Fruit fly (Drosophila melanogaster) whole organism, adult: ENCODE measurements around the gene rho-5.
A peak's percentile ranks its signal among the peaks of the same experiment; 100 is the strongest.

ENCODE experiments used
- CG11617 ChIP-seq: fragments of 200-800 bp; sonication (Bioruptor generic); optimal IDR thresholded peaks from 2 replicates; lab custom pipeline; 2017; ENCODE audit warnings: mild to moderate bottlenecking, missing biosample characterization, missing genetic modification reagents, missing genetic modification characterization
- CG12768 ChIP-seq: fragments of 200-800 bp; sonication (Bioruptor generic); optimal IDR thresholded peaks from 2 replicates; lab custom pipeline; 2017; ENCODE audit warnings: missing biosample characterization, missing genetic modification characterization, mild to moderate bottlenecking, moderate library complexity, missing genetic modification reagents
- CG14711 ChIP-seq: fragments of 200-800 bp; sonication (Bioruptor generic); optimal IDR thresholded peaks from 2 replicates; lab custom pipeline; 2018; ENCODE audit warnings: missing biosample characterization, mild to moderate bottlenecking, missing genetic modification characterization, moderate library complexity
- CG1620 ChIP-seq: fragments of 200-800 bp; sonication (Bioruptor generic); optimal IDR thresholded peaks from 2 replicates; lab custom pipeline; 2016; ENCODE audit warnings: missing biosample characterization, missing genetic modification characterization
- CG33017 ChIP-seq: fragments of 200-800 bp; sonication (Bioruptor generic); optimal IDR thresholded peaks from 2 replicates; lab custom pipeline; 2018; ENCODE audit warnings: missing biosample characterization, mild to moderate bottlenecking, missing genetic modification characterization, moderate library complexity
- CG5204 ChIP-seq: fragments of 200-800 bp; sonication (Bioruptor generic); optimal IDR thresholded peaks from 2 replicates; lab custom pipeline; 2016; ENCODE audit warnings: missing biosample characterization, missing genetic modification characterization
- CG7045 ChIP-seq: fragments of 200-800 bp; sonication (Bioruptor generic); optimal IDR thresholded peaks from 2 replicates; lab custom pipeline; 2017; ENCODE audit warnings: missing biosample characterization, mild to moderate bottlenecking, missing genetic modification characterization
- CG7101 ChIP-seq: fragments of 200-800 bp; sonication (Bioruptor generic); optimal IDR thresholded peaks from 2 replicates; lab custom pipeline; 2018; ENCODE audit warnings: missing biosample characterization, mild to moderate bottlenecking, missing genetic modification characterization, moderate library complexity
- Clk ChIP-seq: fragments of 200-800 bp; sonication (Bioruptor generic); optimal IDR thresholded peaks from 2 replicates; lab custom pipeline; 2017; ENCODE audit warnings: missing biosample characterization, missing genetic modification characterization
- Crg-1 ChIP-seq: fragments of 200-800 bp; sonication (Bioruptor generic); optimal IDR thresholded peaks from 2 replicates; lab custom pipeline; 2016; ENCODE audit warnings: missing biosample characterization, missing genetic modification characterization
- Hr96 ChIP-seq: fragments of 200-800 bp; sonication (Bioruptor generic); optimal IDR thresholded peaks from 2 replicates; lab custom pipeline; 2016; ENCODE audit warnings: missing biosample characterization, missing genetic modification characterization
- Mnt ChIP-seq: fragments of 200-800 bp; sonication (Bioruptor generic); optimal IDR thresholded peaks from 2 replicates; lab custom pipeline; 2016; ENCODE audit warnings: missing biosample characterization, mild to moderate bottlenecking, missing genetic modification characterization
- bab1 ChIP-seq: fragments of 200-800 bp; sonication (Bioruptor generic); optimal IDR thresholded peaks from 3 replicates; lab custom pipeline; 2019; ENCODE audit warnings: missing biosample characterization, mild to moderate bottlenecking, missing genetic modification characterization, moderate library complexity
- cic ChIP-seq: fragments of 200-800 bp; sonication (Bioruptor generic); optimal IDR thresholded peaks from 2 replicates; lab custom pipeline; 2017; ENCODE audit warnings: missing biosample characterization, mild to moderate bottlenecking, missing genetic modification characterization, moderate library complexity
- cnc ChIP-seq, 2 experiments: fragments of >200 bp; optimal IDR thresholded peaks; 2 replicates each; lab custom pipeline; 2017
- kay ChIP-seq: fragments of 200-800 bp; sonication (Bioruptor generic); peaks from one replicate; lab custom pipeline; 2016; ENCODE audit warnings: missing biosample characterization, missing genetic modification characterization, borderline replicate concordance
- ovo ChIP-seq: fragments of 200-800 bp; sonication (Bioruptor generic); optimal IDR thresholded peaks from 2 replicates; lab custom pipeline; 2016; ENCODE audit warnings: missing biosample characterization, missing genetic modification characterization
- pad ChIP-seq: fragments of 200-800 bp; sonication (Bioruptor generic); optimal IDR thresholded peaks from 3 replicates; lab custom pipeline; 2017; ENCODE audit warnings: missing biosample characterization, missing genetic modification characterization, mild to moderate bottlenecking, moderate library complexity, missing genetic modification reagents
- tj ChIP-seq: fragments of 200-800 bp; sonication (Bioruptor generic); optimal IDR thresholded peaks from 3 replicates; lab custom pipeline; 2017; ENCODE audit warnings: missing biosample characterization, mild to moderate bottlenecking, missing genetic modification characterization, moderate library complexity
- toe ChIP-seq: fragments of 200-800 bp; sonication (Bioruptor generic); optimal IDR thresholded peaks from 2 replicates; lab custom pipeline; 2016; ENCODE audit warnings: missing biosample characterization, missing genetic modification characterization

rho-5 gene

DNA sequence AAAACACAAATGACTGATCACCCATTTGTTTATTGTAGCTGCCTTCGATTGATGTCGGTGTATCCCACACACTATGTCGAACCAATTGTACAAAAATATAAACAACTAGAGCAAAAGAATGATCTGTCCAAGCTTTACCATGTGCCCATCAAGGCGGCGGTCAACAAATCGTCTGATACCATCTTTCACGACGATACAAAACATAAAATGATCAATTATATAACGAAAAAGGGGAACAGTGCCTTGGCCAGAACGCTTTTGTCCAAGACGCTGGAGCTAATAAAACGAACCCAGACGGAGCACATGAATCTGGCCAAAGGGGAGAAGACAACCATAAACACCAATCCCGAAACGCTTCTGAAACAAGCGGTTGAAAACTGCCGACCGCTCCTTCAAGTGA lies 13.1 kb upstream of the rho-5 start:
- TF ChIP-seq CG1620 (no peak), CG11617 (GFP tag; lab: Kevin White, UChicago) (no peak), Crg-1 (GFP tag; lab: Kevin White, UChicago) (no peak), ovo (no peak), CG12768 (GFP tag; lab: Kevin White, UChicago) (no peak), CG7045 (GFP tag; lab: Kevin White, UChicago) (no peak), toe (GFP tag; lab: Kevin White, UChicago) (no peak), kay (GFP tag; lab: Kevin White, UChicago) (no peak), Hr96 (GFP tag; lab: Kevin White, UChicago) (no peak), CG14711 (no peak), tj (GFP tag; lab: Kevin White, UChicago) (no peak), Clk (no peak), Mnt (GFP tag; lab: Kevin White, UChicago) (no peak), CG7101 (no peak), CG33017 (tag; lab: Kevin White, UChicago) (no peak), cic (GFP tag; lab: Kevin White, UChicago) (no peak), pad (GFP tag; lab: Kevin White, UChicago) (no peak)

DNA sequence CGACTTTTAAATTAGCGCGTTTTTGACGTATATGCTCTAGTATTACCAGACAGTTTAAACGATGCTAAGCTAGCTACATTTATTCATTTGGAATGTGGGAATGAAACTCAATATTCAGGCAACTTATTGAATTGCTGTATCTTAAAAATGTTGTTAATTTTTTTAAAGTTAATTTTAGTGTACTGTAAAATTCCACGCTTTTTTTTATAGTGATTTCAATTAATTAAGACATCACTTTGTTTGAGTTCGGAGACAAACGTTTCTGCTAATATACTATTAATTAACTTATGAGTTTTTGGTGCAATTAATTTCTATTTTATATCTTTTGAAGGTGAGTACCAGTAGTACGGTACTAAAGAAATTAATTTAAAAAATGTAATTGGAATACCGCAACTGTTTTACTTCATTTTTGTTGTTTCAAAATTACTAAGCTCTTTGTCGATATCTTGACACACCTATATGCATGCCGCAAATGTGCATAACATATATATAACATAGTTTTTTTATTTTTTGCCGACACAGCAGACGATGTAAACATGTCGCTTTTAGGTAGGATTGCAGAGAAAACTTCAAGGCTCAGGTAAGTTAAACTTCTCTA lies 12.6 kb upstream of the rho-5 start, which contains the start of the genes Cdk1 and mRpS7:
TSS of gene Cdk1 (minus strand) at position 55 of the 598 bp plus-strand sequence.
TSS of gene mRpS7 (plus strand) at position 455 of the 598 bp plus-strand sequence.
- no peak for TF ChIP-seq toe (GFP tag; lab: Kevin White, UChicago)
- peak; percentile 74 for TF ChIP-seq CG7045 (GFP tag; lab: Kevin White, UChicago)
- TF ChIP-seq Mnt (GFP tag; lab: Kevin White, UChicago) = peak; percentile 34
- peak; percentile 37 for TF ChIP-seq pad (GFP tag; lab: Kevin White, UChicago)
- peak; percentile 36 for TF ChIP-seq Clk
- no peak for TF ChIP-seq Hr96 (GFP tag; lab: Kevin White, UChicago)
- TF ChIP-seq cnc (optimal IDR thresholded peaks at IDR 0.05; lab: Kevin White, UChicago) = no peak
- peak; percentile 21 for TF ChIP-seq Crg-1 (GFP tag; lab: Kevin White, UChicago)
- peak; percentile 74 for TF ChIP-seq CG11617 (GFP tag; lab: Kevin White, UChicago)
- TF ChIP-seq CG5204 (GFP tag; lab: Kevin White, UChicago) = no peak
- TF ChIP-seq CG12768 (GFP tag; lab: Kevin White, UChicago) = peak; percentile 62
- no peak for TF ChIP-seq ovo
- peak; percentile 40 for TF ChIP-seq tj (GFP tag; lab: Kevin White, UChicago)
- peak; percentile 64 for TF ChIP-seq CG7101
- peak; percentile 59 for TF ChIP-seq CG14711
- peak; percentile 52 for TF ChIP-seq CG33017 (tag; lab: Kevin White, UChicago)
- TF ChIP-seq cic (GFP tag; lab: Kevin White, UChicago) = no peak
- TF ChIP-seq kay (GFP tag; lab: Kevin White, UChicago) = peak; percentile 82
- TF ChIP-seq bab1 (GFP tag; lab: Kevin White, UChicago) = peak; percentile 9
- TF ChIP-seq CG1620 = peak; percentile 40

DNA sequence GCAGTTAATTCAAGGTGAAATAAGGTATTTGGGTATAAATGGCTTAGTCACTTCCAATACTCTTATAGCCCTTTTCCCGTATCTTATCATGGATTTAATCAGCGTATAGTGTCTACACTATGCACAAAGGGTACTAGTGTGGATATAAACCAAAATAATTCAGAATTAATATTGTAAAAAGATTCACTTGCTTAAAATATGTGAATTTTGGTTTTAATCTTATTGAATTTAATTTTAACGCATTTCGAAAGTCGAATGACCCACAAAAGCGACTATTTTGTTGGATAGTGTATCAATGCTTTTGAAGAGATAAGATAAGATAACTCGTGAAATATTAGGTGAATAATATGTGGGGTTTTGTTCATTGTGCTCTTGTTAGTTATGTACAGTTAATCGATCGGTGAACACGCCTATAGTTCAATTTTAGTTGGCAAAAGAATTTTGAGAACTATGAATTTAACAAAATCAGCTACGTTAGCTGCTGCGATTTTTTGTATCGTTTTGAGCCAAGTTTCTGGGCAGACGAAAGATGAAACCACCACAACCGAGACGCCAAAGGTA lies 8.3 kb upstream of the rho-5 start, which contains the start of gene CG5096:
TSS of gene CG5096 (plus strand) at position 374 of the 561 bp plus-strand sequence.
- TF ChIP-seq Hr96 (GFP tag; lab: Kevin White, UChicago) (no peak), CG11617 (GFP tag; lab: Kevin White, UChicago) (peak; percentile 92), Mnt (GFP tag; lab: Kevin White, UChicago) (peak; percentile 56), cic (GFP tag; lab: Kevin White, UChicago) (peak; percentile 86), CG1620 (no peak), tj (GFP tag; lab: Kevin White, UChicago) (peak; percentile 46), pad (GFP tag; lab: Kevin White, UChicago) (peak; percentile 71), CG33017 (tag; lab: Kevin White, UChicago) (peak; percentile 96), CG7101 (peak; percentile 96), ovo (no peak), Crg-1 (GFP tag; lab: Kevin White, UChicago) (peak; percentile 55), CG14711 (peak; percentile 90), kay (GFP tag; lab: Kevin White, UChicago) (peak; percentile 97), CG7045 (GFP tag; lab: Kevin White, UChicago) (peak; percentile 82), toe (GFP tag; lab: Kevin White, UChicago) (no peak), CG5204 (GFP tag; lab: Kevin White, UChicago) (no peak), CG12768 (GFP tag; lab: Kevin White, UChicago) (peak; percentile 92), Clk (peak; percentile 63), bab1 (GFP tag; lab: Kevin White, UChicago) (no peak), cnc (optimal IDR thresholded peaks at IDR 0.05; lab: Kevin White, UChicago) (peak in 1 of 2 experiments; percentile 27)

DNA sequence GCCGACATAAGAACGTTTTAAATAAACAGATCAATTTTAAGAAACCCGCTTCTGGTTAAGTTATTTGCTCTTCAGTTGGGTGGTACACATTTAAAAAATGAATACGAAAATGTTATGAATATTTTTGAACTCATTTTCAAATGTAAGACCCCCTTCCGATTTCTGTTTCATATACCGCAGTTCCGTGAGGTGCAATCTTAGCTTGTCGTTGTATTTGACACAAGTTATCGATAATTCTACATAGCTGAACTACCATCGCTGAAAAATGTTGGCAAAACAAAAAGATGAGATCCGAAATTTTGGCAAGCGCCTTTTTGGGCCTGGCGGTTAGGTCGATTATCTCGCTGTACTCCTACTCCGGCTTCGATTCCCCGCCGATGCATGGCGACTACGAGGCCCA lies 6.2 kb upstream of the rho-5 start, which contains the start of gene gny:
TSS of gene gny (plus strand) at position 239 of the 400 bp plus-strand sequence.
- TF ChIP-seq bab1 (GFP tag; lab: Kevin White, UChicago) (peak; percentile 15), CG33017 (tag; lab: Kevin White, UChicago) (no peak)

DNA sequence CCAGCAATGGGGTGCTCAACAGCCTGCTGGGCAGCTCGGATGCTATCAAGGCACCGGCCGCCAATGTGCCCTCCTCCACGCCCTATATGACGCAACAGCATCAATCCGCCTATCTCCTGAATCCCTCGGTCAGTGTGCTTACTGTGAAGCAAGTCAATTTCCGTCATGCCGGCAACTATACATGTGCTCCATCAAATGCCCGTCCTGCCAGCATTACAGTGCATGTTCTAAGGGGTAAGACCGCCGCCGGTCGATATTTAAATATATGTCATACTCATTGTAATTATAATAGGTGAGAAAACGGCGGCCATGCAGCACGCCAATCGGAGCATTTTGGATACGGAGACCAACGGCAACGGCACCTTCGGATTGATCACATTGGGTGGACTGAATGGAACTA lies 4.9 kb upstream of the rho-5 start:
- TF ChIP-seq Mnt (GFP tag; lab: Kevin White, UChicago) (no peak), cic (GFP tag; lab: Kevin White, UChicago) (no peak), CG1620 (no peak)

DNA sequence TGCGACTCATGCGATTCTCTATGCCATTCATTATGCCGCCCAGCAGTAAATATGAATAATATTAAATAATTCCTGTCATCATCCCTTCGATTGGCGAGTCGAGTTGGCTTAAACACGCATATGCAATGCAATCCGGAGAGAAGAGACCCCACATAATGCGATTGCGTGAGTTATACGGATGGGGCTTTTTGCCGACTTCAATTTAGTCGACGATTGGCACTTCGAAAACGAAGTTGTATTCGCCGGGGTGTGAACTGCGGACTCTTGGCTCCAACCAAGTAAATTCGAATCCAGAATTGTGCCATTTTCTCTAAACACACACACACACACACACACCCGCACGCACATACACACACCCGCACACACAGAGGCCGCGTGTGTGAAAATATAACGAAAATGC lies 2.6 kb upstream of the rho-5 start:
- TF ChIP-seq bab1 (GFP tag; lab: Kevin White, UChicago) (no peak), CG7045 (GFP tag; lab: Kevin White, UChicago) (no peak), CG14711 (no peak), Mnt (GFP tag; lab: Kevin White, UChicago) (no peak), CG7101 (no peak), CG5204 (GFP tag; lab: Kevin White, UChicago) (no peak), cnc (optimal IDR thresholded peaks at IDR 0.05; lab: Kevin White, UChicago) (no peak), Clk (no peak), CG11617 (GFP tag; lab: Kevin White, UChicago) (no peak)
